Fruit fly (Drosophila melanogaster) whole organism, embryonic: ENCODE measurements around the gene pros.

Experiments
- CG11723 ChIP-seq: fragments of 200-800 bp; sonication (Bioruptor generic); optimal IDR thresholded peaks from 2 replicates; lab custom pipeline; 2017; ENCODE audit warnings: missing biosample characterization, mild to moderate bottlenecking, missing genetic modification characterization
- CG16813 ChIP-seq: fragments of 200-800 bp; sonication (Bioruptor generic); IDR thresholded peaks from 3 replicates; pipeline ENCODE4 v1.3.6; 2022; ENCODE audit warnings: missing biosample characterization, missing genetic modification characterization; ENCODE audit not compliant: partially characterized antibody
- CG16815 ChIP-seq: fragments of 200-800 bp; sonication (Bioruptor generic); optimal IDR thresholded peaks from 3 replicates; lab custom pipeline; 2017; ENCODE audit warnings: missing biosample characterization, mild to moderate bottlenecking, missing genetic modification characterization
- Six4 ChIP-seq: fragments of 200-800 bp; sonication (Bioruptor generic); optimal IDR thresholded peaks from 2 replicates; lab custom pipeline; 2016; ENCODE audit warnings: missing biosample characterization, missing genetic modification characterization
- nmo ChIP-seq: fragments of 200-800 bp; sonication (Bioruptor generic); optimal IDR thresholded peaks from 2 replicates; lab custom pipeline; 2018; ENCODE audit warnings: missing biosample characterization, mild to moderate bottlenecking, missing genetic modification characterization, moderate library complexity

dm6 chr3R:11412371-11412770 is 84.1 kb downstream of the pros start, which contains the start of gene Ipo9:
- TF ChIP-seq Six4 (GFP tag; lab: Kevin White, UChicago) = no peak
- TF ChIP-seq CG11723 (GFP tag; lab: Kevin White, UChicago) = no peak
- no peak for TF ChIP-seq nmo
- no peak for TF ChIP-seq CG16815
- TF ChIP-seq CG16813 (GFP tag; lab: Robert Waterston, UW) = no peak
